Fruit fly (Drosophila melanogaster) whole organism, embryonic: ENCODE results near the gene qtc.
A peak's percentile ranks its signal among the peaks of the same experiment; 100 is the strongest.

Experiments
- Abd-B ChIP-seq: fragments of 200-800 bp; sonication (Bioruptor generic); optimal IDR thresholded peaks from 2 replicates; lab custom pipeline; 2018; ENCODE audit warnings: missing biosample characterization, mild to moderate bottlenecking, missing genetic modification characterization, moderate library complexity
- B-H2 ChIP-seq: fragments of 200-800 bp; sonication (Bioruptor generic); optimal IDR thresholded peaks from 2 replicates; lab custom pipeline; 2018; ENCODE audit warnings: missing biosample characterization, mild to moderate bottlenecking, missing genetic modification characterization
- BtbVII ChIP-seq: fragments of 200-800 bp; sonication (Bioruptor generic); optimal IDR thresholded peaks from 3 replicates; lab custom pipeline; 2017; ENCODE audit warnings: missing biosample characterization, mild to moderate bottlenecking, missing genetic modification characterization
- CG10431 ChIP-seq: fragments of 200-800 bp; sonication (Bioruptor generic); optimal IDR thresholded peaks from 3 replicates; lab custom pipeline; 2018; ENCODE audit warnings: missing biosample characterization, mild to moderate bottlenecking, missing genetic modification characterization
- CG12155 ChIP-seq: fragments of 200-800 bp; sonication (Bioruptor generic); optimal IDR thresholded peaks from 3 replicates; lab custom pipeline; 2016; ENCODE audit warnings: missing biosample characterization, missing genetic modification characterization
- CG14014 ChIP-seq: fragments of 200-800 bp; sonication (Bioruptor generic); IDR thresholded peaks from 2 replicates; pipeline ENCODE4 v1.3.6; 2022; ENCODE audit warnings: missing biosample characterization, missing genetic modification characterization
- CG15601 ChIP-seq: fragments of 200-800 bp; sonication (Bioruptor generic); optimal IDR thresholded peaks from 3 replicates; lab custom pipeline; 2019; ENCODE audit warnings: missing biosample characterization, mild to moderate bottlenecking, missing genetic modification characterization, moderate library complexity
- CG17829 ChIP-seq: fragments of 200-800 bp; optimal IDR thresholded peaks from 2 replicates; lab custom pipeline; 2019; ENCODE audit warnings: missing biosample characterization, mild to moderate bottlenecking, missing genetic modification characterization, moderate library complexity
- CG2120 ChIP-seq: fragments of 200-800 bp; sonication (Bioruptor generic); optimal IDR thresholded peaks from 3 replicates; lab custom pipeline; 2016; ENCODE audit warnings: missing biosample characterization, missing genetic modification characterization
- CG2875 ChIP-seq: fragments of 200-800 bp; sonication (Bioruptor generic); optimal IDR thresholded peaks from 2 replicates; lab custom pipeline; 2017; ENCODE audit warnings: missing biosample characterization, mild to moderate bottlenecking, missing genetic modification characterization, missing genetic modification reagents
- CG30403 ChIP-seq: fragments of 200-800 bp; sonication (Bioruptor generic); optimal IDR thresholded peaks from 3 replicates; lab custom pipeline; 2016; ENCODE audit warnings: missing biosample characterization, missing genetic modification characterization
- CG3281 ChIP-seq: fragments of 200-800 bp; sonication (Bioruptor generic); optimal IDR thresholded peaks from 3 replicates; lab custom pipeline; 2017; ENCODE audit warnings: missing biosample characterization, mild to moderate bottlenecking, missing genetic modification characterization
- CG4360 ChIP-seq: fragments of 200-800 bp; sonication (Bioruptor generic); IDR thresholded peaks from 2 replicates; pipeline ENCODE4 v1.3.6; 2022; ENCODE audit warnings: missing biosample characterization, missing genetic modification characterization
- CG5245 ChIP-seq: fragments of 200-800 bp; sonication (Bioruptor generic); optimal IDR thresholded peaks from 3 replicates; lab custom pipeline; 2016; ENCODE audit warnings: missing biosample characterization, missing genetic modification characterization
- CG6254 ChIP-seq: fragments of 200-800 bp; sonication (Bioruptor generic); optimal IDR thresholded peaks from 3 replicates; lab custom pipeline; 2017; ENCODE audit warnings: mild to moderate bottlenecking, missing biosample characterization, missing genetic modification reagents, missing genetic modification characterization
- CG6683 ChIP-seq: fragments of 200-800 bp; sonication (Bioruptor generic); optimal IDR thresholded peaks from 2 replicates; lab custom pipeline; 2017; ENCODE audit warnings: missing biosample characterization, mild to moderate bottlenecking, missing genetic modification characterization, missing genetic modification reagents
- CG6689 ChIP-seq: fragments of 200-800 bp; sonication (Bioruptor generic); IDR thresholded peaks from 2 replicates; pipeline ENCODE4 v1.3.6; 2022; ENCODE audit warnings: missing biosample characterization, missing genetic modification characterization
- CG6791 ChIP-seq: fragments of 200-800 bp; sonication (Bioruptor generic); IDR thresholded peaks from 3 replicates; pipeline ENCODE4 v1.3.6; 2022; ENCODE audit warnings: missing biosample characterization, missing genetic modification characterization; ENCODE audit not compliant: partially characterized antibody
- CG6813 ChIP-seq: fragments of 200-800 bp; sonication (Bioruptor generic); optimal IDR thresholded peaks from 2 replicates; lab custom pipeline; 2017; ENCODE audit warnings: missing biosample characterization, missing genetic modification characterization, mild to moderate bottlenecking, moderate library complexity, missing genetic modification reagents
- CG8089 ChIP-seq: fragments of 200-800 bp; sonication (Bioruptor generic); optimal IDR thresholded peaks from 3 replicates; lab custom pipeline; 2016; ENCODE audit warnings: missing biosample characterization, missing genetic modification characterization
- CG8765 ChIP-seq: fragments of 200-800 bp; sonication (Bioruptor generic); IDR thresholded peaks from 2 replicates; pipeline ENCODE4 v1.3.6; 2022; ENCODE audit warnings: missing biosample characterization, missing genetic modification characterization
- CG8944 ChIP-seq: fragments of 200-800 bp; sonication (Bioruptor generic); optimal IDR thresholded peaks from 3 replicates; lab custom pipeline; 2016; ENCODE audit warnings: missing biosample characterization, missing genetic modification characterization
- D19B ChIP-seq: fragments of 200-800 bp; sonication (Bioruptor generic); optimal IDR thresholded peaks from 2 replicates; lab custom pipeline; 2017; ENCODE audit warnings: missing biosample characterization, mild to moderate bottlenecking, missing genetic modification characterization
- Dek ChIP-seq: fragments of 200-800 bp; sonication (Bioruptor generic); optimal IDR thresholded peaks from 3 replicates; lab custom pipeline; 2019; ENCODE audit warnings: missing biosample characterization, mild to moderate bottlenecking, missing genetic modification characterization, moderate library complexity
- Dfd ChIP-seq, 2 experiments: fragments of >200 bp; optimal IDR thresholded peaks; 2 replicates each; lab custom pipeline; 2017; ENCODE audit warnings: missing biosample characterization in 2 of 2, missing genetic modification characterization in 2 of 2
- Doc3 ChIP-seq: fragments of 200-800 bp; sonication (Bioruptor generic); IDR thresholded peaks from 3 replicates; pipeline ENCODE4 v1.3.6; 2022; ENCODE audit warnings: missing biosample characterization, missing genetic modification characterization; ENCODE audit not compliant: partially characterized antibody
- Dp ChIP-seq: fragments of 200-800 bp; sonication (Bioruptor generic); optimal IDR thresholded peaks from 2 replicates; lab custom pipeline; 2018; ENCODE audit warnings: missing biosample characterization, mild to moderate bottlenecking, missing genetic modification characterization, moderate library complexity
- Fer2 ChIP-seq: fragments of 200-800 bp; sonication (Bioruptor generic); optimal IDR thresholded peaks from 2 replicates; lab custom pipeline; 2018; ENCODE audit warnings: missing biosample characterization, mild to moderate bottlenecking, missing genetic modification characterization, moderate library complexity
- H15 ChIP-seq: fragments of 200-800 bp; sonication (Bioruptor generic); IDR thresholded peaks from 3 replicates; pipeline ENCODE4 v1.3.6; 2022; ENCODE audit warnings: missing biosample characterization, missing genetic modification characterization
- HLH4C ChIP-seq: fragments of 200-800 bp; sonication (Bioruptor generic); IDR thresholded peaks from 3 replicates; pipeline ENCODE4 v1.3.6; 2022; ENCODE audit warnings: missing biosample characterization, missing genetic modification characterization; ENCODE audit not compliant: partially characterized antibody
- HmgD ChIP-seq: fragments of 200-800 bp; sonication (Bioruptor generic); optimal IDR thresholded peaks from 3 replicates; lab custom pipeline; 2016; ENCODE audit warnings: missing biosample characterization, missing genetic modification characterization
- Hr51 ChIP-seq, 2 experiments: fragments of 200-800 bp; sonication (Bioruptor generic); optimal IDR thresholded peaks; 2 replicates in 1 of 2; 3 replicates in 1 of 2; lab custom pipeline; 2016 to 2018; ENCODE audit warnings: missing biosample characterization in 2 of 2, missing genetic modification characterization in 2 of 2, mild to moderate bottlenecking in 1 of 2, moderate library complexity in 1 of 2
- Jarid2 ChIP-seq: fragments of 200-800 bp; sonication (Bioruptor generic); optimal IDR thresholded peaks from 3 replicates; lab custom pipeline; 2017; ENCODE audit warnings: mild to moderate bottlenecking, missing biosample characterization, missing genetic modification reagents, missing genetic modification characterization
- Med ChIP-seq: fragments of 200-800 bp; sonication (Bioruptor generic); peaks from one replicate; lab custom pipeline; 2016; ENCODE audit warnings: missing biosample characterization, missing genetic modification characterization, mild to moderate bottlenecking, inconsistent platforms, moderate library complexity
- Mrtf ChIP-seq: fragments of 200-800 bp; sonication (Bioruptor generic); IDR thresholded peaks from 3 replicates; pipeline ENCODE4 v1.3.6; 2022; ENCODE audit warnings: missing biosample characterization, missing genetic modification characterization
- Opbp ChIP-seq: fragments of 200-800 bp; sonication (Bioruptor generic); IDR thresholded peaks from 3 replicates; pipeline ENCODE4 v1.3.6; 2022; ENCODE audit warnings: missing biosample characterization, missing genetic modification characterization; ENCODE audit not compliant: partially characterized antibody
- Xrp1 ChIP-seq: fragments of 200-800 bp; sonication (Bioruptor generic); IDR thresholded peaks from 2 replicates; pipeline ENCODE4 v1.3.6; 2022; ENCODE audit warnings: missing biosample characterization, missing genetic modification characterization
- bsh ChIP-seq, 2 experiments: fragments of 200-800 bp; sonication (Bioruptor generic); optimal IDR thresholded peaks; 2 replicates each; lab custom pipeline; 2017 to 2018; ENCODE audit warnings: mild to moderate bottlenecking in 2 of 2, missing biosample characterization in 2 of 2, missing genetic modification characterization in 2 of 2, moderate library complexity in 1 of 2
- croc ChIP-seq: fragments of 200-800 bp; sonication (Bioruptor generic); conservative IDR thresholded peaks from 3 replicates; pipeline ENCODE4 v1.3.6; 2022; ENCODE audit warnings: missing biosample characterization, missing genetic modification characterization
- dm ChIP-seq: fragments of 200-800 bp; sonication (Bioruptor generic); optimal IDR thresholded peaks from 3 replicates; lab custom pipeline; 2016; ENCODE audit warnings: missing biosample characterization, missing genetic modification characterization
- gcm ChIP-seq: fragments of 200-800 bp; sonication (Bioruptor generic); optimal IDR thresholded peaks from 2 replicates; lab custom pipeline; 2019; ENCODE audit warnings: missing biosample characterization, mild to moderate bottlenecking, missing genetic modification characterization, moderate library complexity
- grau ChIP-seq: fragments of 200-800 bp; optimal IDR thresholded peaks from 3 replicates; lab custom pipeline; 2019; ENCODE audit warnings: missing biosample characterization, mild to moderate bottlenecking, missing genetic modification characterization, moderate library complexity
- gsb-n ChIP-seq: fragments of 200-800 bp; sonication (Bioruptor generic); optimal IDR thresholded peaks from 3 replicates; lab custom pipeline; 2018; ENCODE audit warnings: missing biosample characterization, mild to moderate bottlenecking, missing genetic modification characterization
- onecut ChIP-seq: fragments of 200-800 bp; sonication (Bioruptor generic); IDR thresholded peaks from 2 replicates; pipeline ENCODE4 v1.3.6; 2022; ENCODE audit warnings: missing biosample characterization, missing genetic modification characterization
- sob ChIP-seq: fragments of 200-800 bp; sonication (Bioruptor generic); IDR thresholded peaks from 2 replicates; pipeline ENCODE4 v1.3.6; 2022; ENCODE audit warnings: missing biosample characterization, missing genetic modification characterization
- sqz ChIP-seq: fragments of 200-800 bp; sonication (Bioruptor generic); optimal IDR thresholded peaks from 3 replicates; lab custom pipeline; 2018; ENCODE audit warnings: missing biosample characterization, mild to moderate bottlenecking, missing genetic modification characterization
- stwl ChIP-seq: fragments of 200-800 bp; sonication (Bioruptor generic); optimal IDR thresholded peaks from 3 replicates; lab custom pipeline; 2018; ENCODE audit warnings: missing biosample characterization, mild to moderate bottlenecking, missing genetic modification characterization, moderate library complexity
- zfh1 ChIP-seq: fragments of 200-800 bp; sonication (Bioruptor generic); IDR thresholded peaks from 3 replicates; pipeline ENCODE4 v1.3.6; 2022; ENCODE audit warnings: missing biosample characterization, missing genetic modification characterization

Gene qtc

DNA sequence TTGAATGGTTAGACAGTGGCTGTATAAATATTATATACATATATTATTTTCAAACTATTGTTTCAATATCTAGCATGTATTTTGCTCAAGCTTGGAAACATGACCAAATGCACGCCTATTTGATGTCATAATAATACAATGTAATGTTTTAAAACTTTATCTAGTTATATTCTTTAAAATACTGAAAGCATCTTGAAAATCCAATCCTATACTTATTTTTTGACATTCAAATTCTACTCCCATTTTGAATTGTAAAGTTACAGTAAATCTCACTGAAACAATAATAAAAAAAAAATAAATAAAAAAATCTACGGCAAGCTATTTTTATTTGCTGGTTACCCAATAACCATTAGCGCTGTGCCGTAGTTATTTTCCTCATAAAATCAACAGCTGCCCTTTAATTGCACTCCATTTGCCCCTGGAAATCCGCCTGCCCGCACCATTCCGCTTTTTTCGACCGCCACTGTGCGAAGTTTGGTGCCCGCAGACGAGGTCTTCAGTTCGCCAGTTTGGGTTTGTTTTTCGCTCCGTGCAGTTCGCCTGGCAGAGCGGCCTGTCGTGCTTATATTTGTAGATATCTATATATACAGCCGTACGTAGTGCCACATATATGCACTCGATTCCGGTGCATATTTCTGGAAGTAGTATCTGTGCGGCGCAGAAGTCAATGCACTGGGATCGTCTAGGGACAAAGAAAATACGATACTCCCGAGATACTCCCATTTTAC is 15.6 kb upstream of the qtc start (continued):
- no peak for TF ChIP-seq B-H2 (GFP tag; lab: Kevin White, UChicago)
- peak; percentile 2 for TF ChIP-seq CG2875 (GFP tag; lab: Kevin White, UChicago)
- TF ChIP-seq Dp (GFP tag; lab: Kevin White, UChicago) = no peak
- peak; percentile 25 for TF ChIP-seq D19B (GFP tag; lab: Kevin White, UChicago)
- TF ChIP-seq CG3281 (GFP tag; lab: Kevin White, UChicago) = peak; percentile 68
- no peak for TF ChIP-seq stwl (tag; lab: Kevin White, UChicago)
- TF ChIP-seq gcm (GFP tag; lab: Kevin White, UChicago) = peak; percentile 61
- peak; percentile 63; the same call in 2 of the 3 replicates for TF ChIP-seq zfh1 (GFP tag; lab: Robert Waterston, UW)
- no peak for TF ChIP-seq CG4360
- no peak for TF ChIP-seq sob
- peak; percentile 51 for TF ChIP-seq CG6813 (GFP tag; lab: Kevin White, UChicago)
- peak; percentile 29 for TF ChIP-seq Jarid2 (GFP tag; lab: Kevin White, UChicago)
- TF ChIP-seq CG6683 (GFP tag; lab: Kevin White, UChicago) = no peak
- peak; percentile 61 for TF ChIP-seq Xrp1
- peak; percentile 35; the same call in 1 of the 3 replicates for TF ChIP-seq croc (GFP tag; lab: Robert Waterston, UW)
- TF ChIP-seq BtbVII (GFP tag; lab: Kevin White, UChicago) = peak; percentile 46
- TF ChIP-seq Opbp = 0 out of 3 replicates have a peak, but pooled peaks have one; percentile 8
- TF ChIP-seq CG17829 = peak; percentile 42
- no peak for TF ChIP-seq Mrtf (GFP tag; lab: Robert Waterston, UW)
- peak; percentile 92 for TF ChIP-seq Med
- peak; percentile 33 for TF ChIP-seq onecut
- no peak for TF ChIP-seq Doc3
- no peak for TF ChIP-seq CG5245
- TF ChIP-seq dm (GFP tag; lab: Kevin White, UChicago) = no peak
- TF ChIP-seq CG10431 = peak; percentile 8
- peak; percentile 31 for TF ChIP-seq CG12155 (GFP tag; lab: Kevin White, UChicago)
- TF ChIP-seq CG8765 (GFP tag; lab: Robert Waterston, UW) = no peak
- TF ChIP-seq Dfd (GFP tag; optimal IDR thresholded peaks at IDR 0.05; lab: Kevin White, UChicago) = no peak
- TF ChIP-seq CG6254 = peak; percentile 30
- peak; percentile 82 for TF ChIP-seq sqz (GFP tag; lab: Kevin White, UChicago)
- peak; percentile 34 for TF ChIP-seq Dek (tag; lab: Kevin White, UChicago)
- TF ChIP-seq gsb-n (tag; lab: Kevin White, UChicago) = peak; percentile 32
- peak; percentile 45; the same call in 1 of the 2 replicates for TF ChIP-seq CG6689 (GFP tag; lab: Robert Waterston, UW)
- TF ChIP-seq grau (tag; lab: Kevin White, UChicago) = peak; percentile 57
- TF ChIP-seq H15 (GFP tag; lab: Robert Waterston, UW) = peak; percentile 43; the same call in 1 of the 3 replicates
- TF ChIP-seq CG6791 (GFP tag; lab: Robert Waterston, UW) = no peak
- TF ChIP-seq CG14014 = peak; percentile 64; the same call in 1 of the 2 replicates
- TF ChIP-seq CG8944 = peak; percentile 53
- peak; percentile 7 to 73 for TF ChIP-seq Hr51 (GFP tag; optimal IDR thresholded peaks at IDR 0.05; lab: Kevin White, UChicago)
- peak; percentile 34 for TF ChIP-seq bsh (GFP tag; optimal IDR thresholded peaks at IDR 0.05; lab: Kevin White, UChicago)
- TF ChIP-seq Abd-B (GFP tag; lab: Kevin White, UChicago) = peak; percentile 24
- peak; percentile 18 for TF ChIP-seq CG15601 (tag; lab: Kevin White, UChicago)
- peak; percentile 56 for TF ChIP-seq CG30403
- TF ChIP-seq HLH4C (GFP tag; lab: Robert Waterston, UW) = no peak
- peak; percentile 13 for TF ChIP-seq CG8089 (GFP tag; lab: Kevin White, UChicago)
- no peak for TF ChIP-seq HmgD (GFP tag; lab: Kevin White, UChicago)
- TF ChIP-seq CG2120 (GFP tag; lab: Kevin White, UChicago) = peak; percentile 37
- no peak for TF ChIP-seq Fer2
